Worm (Caenorhabditis elegans) whole organism, L2 larva: ENCODE measurements around the gene cosa-1.

ENCODE experiments used
- elt-1 ChIP-seq: fragments of 150-350 bp; optimal IDR thresholded peaks from 2 replicates; lab custom pipeline; 2014; ENCODE audit warnings: missing biosample characterization, missing genetic modification characterization
- fos-1 ChIP-seq: fragments of 150-350 bp; optimal IDR thresholded peaks from 2 replicates; lab custom pipeline; 2014; ENCODE audit warnings: missing biosample characterization, missing genetic modification characterization
- lsy-2 ChIP-seq, 2 experiments: fragments of 150-350 bp in 1 of 2; sonication (generic microtip) in 1 of 2; optimal IDR thresholded peaks; 2 replicates each; lab custom pipeline; 2014 to 2017; ENCODE audit warnings: missing biosample characterization in 2 of 2, missing genetic modification characterization in 2 of 2
- nhr-12 ChIP-seq: fragments of 150-350 bp; optimal IDR thresholded peaks from 2 replicates; lab custom pipeline; 2014; ENCODE audit warnings: missing biosample characterization, missing genetic modification characterization
- nhr-237 ChIP-seq: fragments of 150-350 bp; optimal IDR thresholded peaks from 2 replicates; lab custom pipeline; 2014; ENCODE audit warnings: missing biosample characterization, missing genetic modification characterization
- nhr-25 ChIP-seq: fragments of 150-350 bp; sonication (generic microtip); optimal IDR thresholded peaks from 3 replicates; lab custom pipeline; 2014; ENCODE audit warnings: missing biosample characterization, missing genetic modification characterization
- nhr-77 ChIP-seq: fragments of 150-350 bp; optimal IDR thresholded peaks from 2 replicates; lab custom pipeline; 2014; ENCODE audit warnings: missing biosample characterization, missing genetic modification characterization

DNA sequence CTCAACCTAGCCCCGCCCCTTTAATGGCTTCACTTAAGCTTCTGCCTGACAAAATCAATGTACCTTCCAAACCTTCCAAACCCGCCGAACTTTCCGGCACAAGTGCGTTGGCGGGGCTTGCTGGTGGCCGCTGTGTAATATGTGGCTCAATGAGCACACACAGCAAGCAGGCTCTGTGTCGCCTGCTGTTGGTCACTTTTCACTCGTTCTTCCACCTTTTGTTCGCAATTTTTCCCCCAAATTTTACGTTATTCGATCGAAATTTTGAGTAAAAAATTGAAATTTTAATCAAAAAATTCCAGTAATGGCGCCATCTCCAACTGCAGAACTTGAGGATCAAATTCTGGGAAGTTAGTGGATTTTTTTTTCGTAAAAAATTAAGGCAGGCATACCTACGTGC is 25.3 kb upstream of the cosa-1 start, which contains the start of gene set-27:
- no peak for TF ChIP-seq nhr-237 (tag; lab: Kevin White, UChicago)
- TF ChIP-seq fos-1, result no peak
- no peak for TF ChIP-seq lsy-2 (tag; optimal IDR thresholded peaks at IDR 0.05; lab: Kevin White, UChicago)
- TF ChIP-seq elt-1 (tag; lab: Kevin White, UChicago), result no peak
- TF ChIP-seq nhr-12 (tag; lab: Kevin White, UChicago), result no peak
- TF ChIP-seq nhr-25 (tag; lab: Kevin White, UChicago), result no peak
- no peak for TF ChIP-seq nhr-77
